Fruit fly (Drosophila melanogaster) whole organism, embryonic: ENCODE results near the gene GABPI.
A peak's percentile ranks its signal among the peaks of the same experiment; 100 is the strongest.

ENCODE experiments used
- Asciz ChIP-seq: fragments of 200-800 bp; sonication (Bioruptor generic); optimal IDR thresholded peaks from 2 replicates; lab custom pipeline; 2017; ENCODE audit warnings: missing biosample characterization, mild to moderate bottlenecking, missing genetic modification characterization, missing genetic modification reagents
- Awh ChIP-seq: fragments of 200-800 bp; sonication (Bioruptor generic); IDR thresholded peaks from 2 replicates; pipeline ENCODE4, ENCODE4 v1.3.6; 2022; ENCODE audit warnings: missing biosample characterization, missing genetic modification characterization
- Bdp1 ChIP-seq: fragments of 200-800 bp; sonication (Bioruptor generic); optimal IDR thresholded peaks from 3 replicates; lab custom pipeline; 2016; ENCODE audit warnings: missing biosample characterization, missing genetic modification characterization
- BtbVII ChIP-seq: fragments of 200-800 bp; sonication (Bioruptor generic); optimal IDR thresholded peaks from 3 replicates; lab custom pipeline; 2017; ENCODE audit warnings: missing biosample characterization, mild to moderate bottlenecking, missing genetic modification characterization
- CG10209 ChIP-seq: fragments of 200-800 bp; sonication (Bioruptor generic); optimal IDR thresholded peaks from 3 replicates; lab custom pipeline; 2017; ENCODE audit warnings: missing biosample characterization, mild to moderate bottlenecking, missing genetic modification characterization, missing genetic modification reagents
- CG10321 ChIP-seq: fragments of 200-800 bp; sonication (Bioruptor generic); IDR thresholded peaks from 2 replicates; pipeline ENCODE4 v1.3.6; 2022; ENCODE audit warnings: missing biosample characterization, missing genetic modification characterization
- CG11085 ChIP-seq: fragments of 200-800 bp; sonication (Bioruptor generic); IDR thresholded peaks from 2 replicates; pipeline ENCODE4 v1.3.6; 2022; ENCODE audit warnings: missing biosample characterization, missing genetic modification characterization
- CG11504 ChIP-seq: fragments of 200-800 bp; sonication (Bioruptor generic); optimal IDR thresholded peaks from 3 replicates; lab custom pipeline; 2019; ENCODE audit warnings: missing biosample characterization, mild to moderate bottlenecking, missing genetic modification characterization, moderate library complexity
- CG12659 ChIP-seq: fragments of 200-800 bp; sonication (Bioruptor generic); optimal IDR thresholded peaks from 3 replicates; lab custom pipeline; 2017; ENCODE audit warnings: mild to moderate bottlenecking, missing biosample characterization, missing genetic modification reagents, missing genetic modification characterization
- CG17385 ChIP-seq: fragments of 200-800 bp; sonication (Bioruptor generic); optimal IDR thresholded peaks from 3 replicates; lab custom pipeline; 2018; ENCODE audit warnings: missing biosample characterization, mild to moderate bottlenecking, missing genetic modification characterization
- CG17802 ChIP-seq: fragments of 200-800 bp; sonication (Bioruptor generic); optimal IDR thresholded peaks from 2 replicates; lab custom pipeline; 2018; ENCODE audit warnings: missing biosample characterization, mild to moderate bottlenecking, missing genetic modification characterization, moderate library complexity
- CG2678 ChIP-seq: fragments of 200-800 bp; sonication (Bioruptor generic); optimal IDR thresholded peaks from 3 replicates; lab custom pipeline; 2019; ENCODE audit warnings: missing biosample characterization, mild to moderate bottlenecking, missing genetic modification characterization, moderate library complexity
- CG3065 ChIP-seq: fragments of 200-800 bp; sonication (Bioruptor generic); optimal IDR thresholded peaks from 2 replicates; lab custom pipeline; 2016; ENCODE audit warnings: missing biosample characterization, missing genetic modification characterization
- CG32772 ChIP-seq: fragments of 200-800 bp; sonication (Bioruptor generic); IDR thresholded peaks from 2 replicates; pipeline ENCODE4 v1.3.6; 2022; ENCODE audit warnings: missing biosample characterization, missing genetic modification characterization
- CG4424 ChIP-seq: fragments of 200-800 bp; sonication (Bioruptor generic); optimal IDR thresholded peaks from 3 replicates; lab custom pipeline; 2016; ENCODE audit warnings: missing biosample characterization, missing genetic modification characterization
- CG4707 ChIP-seq: fragments of 200-800 bp; sonication (Bioruptor generic); optimal IDR thresholded peaks from 2 replicates; lab custom pipeline; 2018; ENCODE audit warnings: missing biosample characterization, mild to moderate bottlenecking, missing genetic modification characterization, moderate library complexity
- CG6272 ChIP-seq: fragments of 200-800 bp; sonication (Bioruptor generic); IDR thresholded peaks from 2 replicates; pipeline ENCODE4 v1.3.6; 2022; ENCODE audit warnings: missing biosample characterization, missing genetic modification characterization
- CG7963 ChIP-seq: fragments of 200-800 bp; sonication (Bioruptor generic); IDR thresholded peaks from 3 replicates; pipeline ENCODE4 v1.3.6; 2022; ENCODE audit warnings: missing biosample characterization, missing genetic modification characterization; ENCODE audit not compliant: partially characterized antibody
- CG9437 ChIP-seq: fragments of 200-800 bp; sonication (Bioruptor generic); optimal IDR thresholded peaks from 2 replicates; lab custom pipeline; 2018; ENCODE audit warnings: missing biosample characterization, mild to moderate bottlenecking, missing genetic modification characterization
- CG9609 ChIP-seq: fragments of 200-800 bp; sonication (Bioruptor generic); optimal IDR thresholded peaks from 3 replicates; lab custom pipeline; 2016; ENCODE audit warnings: missing biosample characterization, missing genetic modification characterization
- CG9727 ChIP-seq: fragments of 200-800 bp; sonication (Bioruptor generic); optimal IDR thresholded peaks from 3 replicates; lab custom pipeline; 2017; ENCODE audit warnings: missing biosample characterization, mild to moderate bottlenecking, missing genetic modification characterization
- CG9932 ChIP-seq: fragments of 200-800 bp; sonication (Bioruptor generic); IDR thresholded peaks from 2 replicates; pipeline ENCODE4 v1.3.6; 2022; ENCODE audit warnings: missing biosample characterization, missing genetic modification characterization
- Dref ChIP-seq: fragments of 200-800 bp; sonication (Bioruptor generic); IDR thresholded peaks from 2 replicates; pipeline ENCODE4 v1.3.6; 2022; ENCODE audit warnings: missing biosample characterization, missing genetic modification characterization
- Fer3 ChIP-seq: fragments of 200-800 bp; sonication (Bioruptor generic); optimal IDR thresholded peaks from 2 replicates; lab custom pipeline; 2018; ENCODE audit warnings: missing biosample characterization, mild to moderate bottlenecking, missing genetic modification characterization, moderate library complexity
- Gsc ChIP-seq: fragments of 200-800 bp; sonication (Bioruptor generic); IDR thresholded peaks from 2 replicates; pipeline ENCODE4 v1.3.6; 2022; ENCODE audit warnings: missing biosample characterization, missing genetic modification characterization
- Hr51 ChIP-seq, 2 experiments: fragments of 200-800 bp; sonication (Bioruptor generic); optimal IDR thresholded peaks; 2 replicates in 1 of 2; 3 replicates in 1 of 2; lab custom pipeline; 2016 to 2018; ENCODE audit warnings: missing biosample characterization in 2 of 2, missing genetic modification characterization in 2 of 2, mild to moderate bottlenecking in 1 of 2, moderate library complexity in 1 of 2
- Hsf ChIP-seq: fragments of 200-800 bp; sonication (Bioruptor generic); optimal IDR thresholded peaks from 3 replicates; lab custom pipeline; 2016; ENCODE audit warnings: missing biosample characterization, missing genetic modification characterization
- Lpt ChIP-seq: fragments of >200 bp; optimal IDR thresholded peaks from 2 replicates; lab custom pipeline; 2018; ENCODE audit warnings: missing biosample characterization, missing genetic modification characterization
- Mrtf ChIP-seq: fragments of 200-800 bp; sonication (Bioruptor generic); IDR thresholded peaks from 3 replicates; pipeline ENCODE4 v1.3.6; 2022; ENCODE audit warnings: missing biosample characterization, missing genetic modification characterization
- Rfx ChIP-seq: fragments of 200-800 bp; sonication (Bioruptor generic); IDR thresholded peaks from 2 replicates; pipeline ENCODE4 v1.3.6; 2022; ENCODE audit warnings: missing biosample characterization, missing genetic modification characterization
- Usf ChIP-seq: fragments of 200-800 bp; sonication (Bioruptor generic); optimal IDR thresholded peaks from 2 replicates; lab custom pipeline; 2017; ENCODE audit warnings: missing genotype, missing biosample characterization, missing genetic modification characterization
- ac ChIP-seq: fragments of 200-800 bp; sonication (Bioruptor generic); optimal IDR thresholded peaks from 3 replicates; lab custom pipeline; 2017; ENCODE audit warnings: missing biosample characterization, mild to moderate bottlenecking, missing genetic modification characterization
- ara ChIP-seq: fragments of 200-800 bp; sonication (Bioruptor generic); IDR thresholded peaks from 2 replicates; pipeline ENCODE4 v1.3.6; 2022; ENCODE audit warnings: missing biosample characterization, missing genetic modification characterization
- ato ChIP-seq: fragments of 200-800 bp; sonication (Bioruptor generic); IDR thresholded peaks from 2 replicates; pipeline ENCODE4 v1.3.6; 2022; ENCODE audit warnings: missing biosample characterization, missing genetic modification characterization; ENCODE audit not compliant: partially characterized antibody
- cas ChIP-seq: fragments of 200-800 bp; sonication (Bioruptor generic); IDR thresholded peaks from 2 replicates; pipeline ENCODE4 v1.3.6; 2022; ENCODE audit warnings: missing biosample characterization, missing genetic modification characterization
- cg ChIP-seq: fragments of 200-800 bp; sonication (Bioruptor generic); optimal IDR thresholded peaks from 3 replicates; lab custom pipeline; 2019; ENCODE audit warnings: missing biosample characterization, mild to moderate bottlenecking, missing genetic modification characterization, moderate library complexity
- ci ChIP-seq: fragments of 200-800 bp; sonication (Bioruptor generic); IDR thresholded peaks from 3 replicates; pipeline ENCODE4 v1.3.6; 2022; ENCODE audit warnings: missing biosample characterization, missing genetic modification characterization
- dpn ChIP-seq, 2 experiments: fragments of 200-800 bp; sonication (Bioruptor generic); optimal IDR thresholded peaks; 3 replicates each; lab custom pipeline; 2016; ENCODE audit warnings: missing biosample characterization in 2 of 2, missing genetic modification characterization in 2 of 2
- fu2 ChIP-seq: fragments of 200-800 bp; sonication (Bioruptor generic); optimal IDR thresholded peaks from 2 replicates; lab custom pipeline; 2016; ENCODE audit warnings: missing biosample characterization, missing genetic modification characterization
- h ChIP-seq: fragments of >200 bp; optimal IDR thresholded peaks from 2 replicates; lab custom pipeline; 2017
- ind ChIP-seq: fragments of 200-800 bp; sonication (Bioruptor generic); optimal IDR thresholded peaks from 3 replicates; lab custom pipeline; 2016; ENCODE audit warnings: missing biosample characterization, missing genetic modification characterization
- kah ChIP-seq: fragments of 200-800 bp; sonication (Bioruptor generic); optimal IDR thresholded peaks from 2 replicates; lab custom pipeline; 2018; ENCODE audit warnings: missing biosample characterization, mild to moderate bottlenecking, missing genetic modification characterization
- lab ChIP-seq: fragments of 200-800 bp; sonication (Bioruptor generic); optimal IDR thresholded peaks from 3 replicates; lab custom pipeline; 2017; ENCODE audit warnings: missing biosample characterization, missing genetic modification characterization, mild to moderate bottlenecking, moderate library complexity, missing genetic modification reagents
- mam ChIP-seq: fragments of 200-800 bp; sonication (Bioruptor generic); optimal IDR thresholded peaks from 3 replicates; lab custom pipeline; 2016; ENCODE audit warnings: missing biosample characterization, missing genetic modification characterization
- mirr ChIP-seq: fragments of 200-800 bp; sonication (Bioruptor generic); optimal IDR thresholded peaks from 3 replicates; lab custom pipeline; 2018; ENCODE audit warnings: missing biosample characterization, mild to moderate bottlenecking, missing genetic modification characterization
- sim ChIP-seq: fragments of 200-800 bp; sonication (Bioruptor generic); IDR thresholded peaks from 2 replicates; pipeline ENCODE4 v1.3.6; 2022; ENCODE audit warnings: missing biosample characterization, missing genetic modification characterization
- sqz ChIP-seq: fragments of 200-800 bp; sonication (Bioruptor generic); optimal IDR thresholded peaks from 3 replicates; lab custom pipeline; 2018; ENCODE audit warnings: missing biosample characterization, mild to moderate bottlenecking, missing genetic modification characterization
- zf30C ChIP-seq: fragments of 200-800 bp; sonication (Bioruptor generic); optimal IDR thresholded peaks from 3 replicates; lab custom pipeline; 2018; ENCODE audit warnings: missing biosample characterization, mild to moderate bottlenecking, missing genetic modification characterization
- zfh1 ChIP-seq: fragments of 200-800 bp; sonication (Bioruptor generic); IDR thresholded peaks from 3 replicates; pipeline ENCODE4 v1.3.6; 2022; ENCODE audit warnings: missing biosample characterization, missing genetic modification characterization

GABPI gene

dm6 chr2L:3058772-3059623, 28.7 kb downstream of the GABPI start (continued):
- TF ChIP-seq CG7963 (GFP tag; lab: Robert Waterston, UW) = no peak
- peak; percentile 49 for TF ChIP-seq CG17385 (GFP tag; lab: Kevin White, UChicago)
- peak; percentile 19 for TF ChIP-seq CG9609 (GFP tag; lab: Kevin White, UChicago)
- TF ChIP-seq CG10321 (GFP tag; lab: Robert Waterston, UW) = no peak
- TF ChIP-seq Usf = peak; percentile 28
- TF ChIP-seq CG6272 (GFP tag; lab: Robert Waterston, UW) = 0 out of 2 replicates have a peak, but pooled peaks have one; percentile 22
- TF ChIP-seq CG9932 (GFP tag; lab: Robert Waterston, UW) = peak; percentile 74
- peak; percentile 1 for TF ChIP-seq Hsf (GFP tag; lab: Kevin White, UChicago)
- peak; percentile 21 for TF ChIP-seq CG10209 (GFP tag; lab: Kevin White, UChicago)
- 0 out of 2 replicates have a peak, but pooled peaks have one; percentile 9 for TF ChIP-seq ara (GFP tag; lab: Robert Waterston, UW)
- no peak for TF ChIP-seq CG17802
- no peak for TF ChIP-seq Dref (GFP tag; lab: Robert Waterston, UW)
- no peak for TF ChIP-seq Lpt (GFP tag; lab: Kevin White, UChicago)
- TF ChIP-seq Rfx (GFP tag; lab: Robert Waterston, UW) = peak; percentile 80
- TF ChIP-seq kah (GFP tag; lab: Kevin White, UChicago) = no peak
- TF ChIP-seq CG12659 (GFP tag; lab: Kevin White, UChicago) = peak; percentile 45
- TF ChIP-seq ind = peak; percentile 5
- peak; percentile 12 for TF ChIP-seq BtbVII (GFP tag; lab: Kevin White, UChicago)
- TF ChIP-seq ac (GFP tag; lab: Kevin White, UChicago) = no peak
- no peak for TF ChIP-seq CG4424 (GFP tag; lab: Kevin White, UChicago)
- no peak for TF ChIP-seq CG3065 (GFP tag; lab: Kevin White, UChicago)
- no peak for TF ChIP-seq Awh (GFP tag; lab: Robert Waterston, UW)
- TF ChIP-seq Hr51 (GFP tag; optimal IDR thresholded peaks at IDR 0.05; lab: Kevin White, UChicago) = no peak
- peak; percentile 38 for TF ChIP-seq CG9727 (GFP tag; lab: Kevin White, UChicago)
- no peak for TF ChIP-seq Bdp1 (GFP tag; lab: Kevin White, UChicago)
- no peak for TF ChIP-seq cg (GFP tag; lab: Kevin White, UChicago)
- no peak for TF ChIP-seq Mrtf (GFP tag; lab: Robert Waterston, UW)
- TF ChIP-seq CG9437 = peak; percentile 17
- peak; percentile 37 for TF ChIP-seq CG2678
- TF ChIP-seq CG11504 = peak; percentile 27
- peak; percentile 44; the same call in 1 of the 2 replicates for TF ChIP-seq CG11085 (GFP tag; lab: Robert Waterston, UW)
- TF ChIP-seq ci = 0 out of 3 replicates have a peak, but pooled peaks have one; percentile 23
- peak; percentile 51 for TF ChIP-seq zf30C (GFP tag; lab: Kevin White, UChicago)
- TF ChIP-seq zfh1 (GFP tag; lab: Robert Waterston, UW) = peak; percentile 44; the same call in 1 of the 3 replicates
- 0 out of 2 replicates have a peak, but pooled peaks have one; percentile 5 for TF ChIP-seq cas
- TF ChIP-seq fu2 = peak; percentile 45
- TF ChIP-seq CG32772 = peak; percentile 14; the same call in 1 of the 2 replicates
- no peak for TF ChIP-seq ato (GFP tag; lab: Robert Waterston, UW)
- peak in 1 of 2 experiments; percentile 23 for TF ChIP-seq dpn (GFP tag; optimal IDR thresholded peaks at IDR 0.05; lab: Kevin White, UChicago)
- no peak for TF ChIP-seq Gsc
- TF ChIP-seq CG4707 = no peak
- TF ChIP-seq h (lab: Kevin White, UChicago) = no peak
- no peak for TF ChIP-seq sim (GFP tag; lab: Robert Waterston, UW)
- peak; percentile 52 for TF ChIP-seq mam
- TF ChIP-seq Asciz (GFP tag; lab: Kevin White, UChicago) = no peak
- TF ChIP-seq sqz = no peak
- peak; percentile 40 for TF ChIP-seq mirr (GFP tag; lab: Kevin White, UChicago)
- no peak for TF ChIP-seq lab (GFP tag; lab: Kevin White, UChicago)
- TF ChIP-seq Fer3 (tag; lab: Kevin White, UChicago) = peak; percentile 30
